Worm (Caenorhabditis elegans) whole organism, late embryonic: ENCODE data around the gene C18B12.4.

Source experiments
- C08G9.2 ChIP-seq: sonication (generic microtip); optimal IDR thresholded peaks from 2 replicates; lab custom pipeline; 2016; ENCODE audit warnings: mild to moderate bottlenecking, missing genetic modification characterization, moderate library complexity, missing compliant biosample characterization
- C38D4.7 ChIP-seq: fragments of 200-800 bp; sonication (Bioruptor generic); optimal IDR thresholded peaks from 2 replicates; lab custom pipeline; 2018; ENCODE audit warnings: mild to moderate bottlenecking, missing genetic modification characterization, moderate library complexity, missing compliant biosample characterization
- K09A11.1 ChIP-seq: sonication (generic microtip); optimal IDR thresholded peaks from 2 replicates; lab custom pipeline; 2017; ENCODE audit warnings: antibody characterized with exemption, mild to moderate bottlenecking, missing genetic modification characterization, missing compliant biosample characterization; ENCODE audit not compliant: insufficient read depth
- Y22D7AL.16 ChIP-seq: sonication (generic microtip); optimal IDR thresholded peaks from 2 replicates; lab custom pipeline; 2016; ENCODE audit warnings: missing genetic modification characterization, missing compliant biosample characterization
- ahr-1 ChIP-seq: sonication (generic microtip); optimal IDR thresholded peaks from 2 replicates; lab custom pipeline; 2016; ENCODE audit warnings: missing genetic modification characterization, missing compliant biosample characterization
- ama-1 ChIP-seq: fragments of 150-350 bp; optimal IDR thresholded peaks from 2 replicates; lab custom pipeline; 2014
- ceh-18 ChIP-seq: sonication (generic microtip); optimal IDR thresholded peaks from 2 replicates; lab custom pipeline; 2016; ENCODE audit warnings: missing genetic modification characterization, missing compliant biosample characterization
- ceh-2 ChIP-seq: sonication (generic microtip); optimal IDR thresholded peaks from 2 replicates; lab custom pipeline; 2016; ENCODE audit warnings: missing genotype, missing genetic modification characterization, missing compliant biosample characterization
- ceh-24 ChIP-seq: sonication (generic microtip); optimal IDR thresholded peaks from 2 replicates; lab custom pipeline; 2016; ENCODE audit warnings: mild to moderate bottlenecking, missing genetic modification characterization, missing compliant biosample characterization
- ceh-30 ChIP-seq: fragments of 150-350 bp; optimal IDR thresholded peaks from 2 replicates; lab custom pipeline; 2014; ENCODE audit warnings: missing biosample characterization, missing genetic modification characterization
- ceh-31 ChIP-seq: sonication (generic microtip); optimal IDR thresholded peaks from 2 replicates; lab custom pipeline; 2016; ENCODE audit warnings: missing genetic modification characterization, missing compliant biosample characterization
- ceh-34 ChIP-seq: sonication (generic microtip); optimal IDR thresholded peaks from 2 replicates; lab custom pipeline; 2016; ENCODE audit warnings: mild to moderate bottlenecking, missing genetic modification characterization, missing compliant biosample characterization
- ceh-9 ChIP-seq: sonication (generic microtip); optimal IDR thresholded peaks from 2 replicates; lab custom pipeline; 2016; ENCODE audit warnings: mild to moderate bottlenecking, missing genetic modification characterization, inconsistent platforms, missing compliant biosample characterization
- elt-4 ChIP-seq: sonication (generic microtip); optimal IDR thresholded peaks from 2 replicates; lab custom pipeline; 2016; ENCODE audit warnings: missing genetic modification characterization, missing compliant biosample characterization
- fax-1 ChIP-seq: sonication (generic microtip); optimal IDR thresholded peaks from 2 replicates; lab custom pipeline; 2016; ENCODE audit warnings: missing genotype, missing genetic modification characterization, missing compliant biosample characterization
- fkh-6 ChIP-seq: sonication (generic microtip); optimal IDR thresholded peaks from 2 replicates; lab custom pipeline; 2016; ENCODE audit warnings: missing genetic modification characterization, missing compliant biosample characterization
- hlh-13 ChIP-seq: fragments of 200-800 bp; sonication (Bioruptor generic); optimal IDR thresholded peaks from 2 replicates; lab custom pipeline; 2018; ENCODE audit warnings: mild to moderate bottlenecking, missing genetic modification characterization, missing compliant biosample characterization
- hlh-6 ChIP-seq: sonication (generic microtip); optimal IDR thresholded peaks from 2 replicates; lab custom pipeline; 2016; ENCODE audit warnings: missing genotype, missing genetic modification characterization, missing compliant biosample characterization
- hlh-8 ChIP-seq: sonication (generic microtip); optimal IDR thresholded peaks from 2 replicates; lab custom pipeline; 2016; ENCODE audit warnings: missing genotype, missing genetic modification characterization, missing compliant biosample characterization
- lin-11 ChIP-seq: fragments of 200-800 bp; sonication (Bioruptor generic); optimal IDR thresholded peaks from 2 replicates; lab custom pipeline; 2018; ENCODE audit warnings: mild to moderate bottlenecking, missing genetic modification characterization, missing compliant biosample characterization
- nhr-11 ChIP-seq: fragments of 150-350 bp; optimal IDR thresholded peaks from 2 replicates; lab custom pipeline; 2014; ENCODE audit warnings: missing biosample characterization, missing genetic modification characterization
- pat-9 ChIP-seq: fragments of 200-800 bp; sonication (Bioruptor generic); optimal IDR thresholded peaks from 2 replicates; lab custom pipeline; 2018; ENCODE audit warnings: mild to moderate bottlenecking, missing genetic modification characterization, moderate library complexity, missing compliant biosample characterization
- pax-1 ChIP-seq: fragments of 150-350 bp; optimal IDR thresholded peaks from 2 replicates; lab custom pipeline; 2014; ENCODE audit warnings: missing biosample characterization, missing genetic modification characterization
- pha-2 ChIP-seq: sonication (generic microtip); optimal IDR thresholded peaks from 2 replicates; lab custom pipeline; 2017; ENCODE audit warnings: mild to moderate bottlenecking, missing genetic modification characterization, missing compliant biosample characterization
- pha-4 ChIP-seq: fragments of 150-350 bp; optimal IDR thresholded peaks from 2 replicates; lab custom pipeline; 2018; ENCODE audit warnings: missing biosample characterization, missing genetic modification reagents, missing genetic modification characterization
- pqm-1 ChIP-seq: sonication (generic microtip); optimal IDR thresholded peaks from 2 replicates; lab custom pipeline; 2016; ENCODE audit warnings: missing genetic modification characterization, missing compliant biosample characterization
- tbx-2 ChIP-seq: sonication (generic microtip); optimal IDR thresholded peaks from 2 replicates; lab custom pipeline; 2016; ENCODE audit warnings: missing genetic modification characterization, missing compliant biosample characterization
- tbx-7 ChIP-seq: sonication (generic microtip); optimal IDR thresholded peaks from 2 replicates; lab custom pipeline; 2016; ENCODE audit warnings: missing genotype, missing genetic modification characterization, missing compliant biosample characterization
- ttx-3 ChIP-seq: sonication (generic microtip); optimal IDR thresholded peaks from 2 replicates; lab custom pipeline; 2016; ENCODE audit warnings: missing genetic modification reagents, missing genetic modification characterization, missing compliant biosample characterization
- unc-42 ChIP-seq: sonication (generic microtip); optimal IDR thresholded peaks from 2 replicates; lab custom pipeline; 2016; ENCODE audit warnings: missing genotype, missing genetic modification characterization, missing compliant biosample characterization
- zip-5 ChIP-seq: sonication (generic microtip); optimal IDR thresholded peaks from 2 replicates; lab custom pipeline; 2016; ENCODE audit warnings: missing genetic modification characterization, missing compliant biosample characterization

Gene C18B12.4

DNA sequence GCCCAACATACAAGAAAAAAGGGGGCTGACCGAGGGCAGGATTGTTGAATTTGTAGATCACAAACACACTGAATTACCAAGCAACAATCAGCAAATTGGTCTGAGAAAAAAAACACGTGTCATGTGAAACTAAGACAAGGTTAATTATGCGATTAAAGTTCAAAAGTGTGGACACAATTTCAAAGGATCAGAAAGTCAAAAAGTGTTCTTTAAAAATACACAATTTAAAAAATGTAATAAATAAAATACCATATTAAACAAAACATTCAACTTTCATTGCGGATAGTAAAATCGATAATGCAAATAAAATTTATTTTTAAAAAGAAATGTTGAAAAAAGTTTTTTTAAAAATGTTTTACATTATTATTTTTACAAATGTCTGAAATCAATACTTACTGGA, 41.3 kb downstream of the C18B12.4 start, which contains the start of gene cutl-3:
TSS of gene cutl-3 (minus strand) at position 101 of the 400 bp plus-strand sequence.
- TF ChIP-seq C38D4.7 (GFP tag; lab: Kevin White, UChicago) (no peak), hlh-13 (no peak), ceh-31 (tag; lab: Kevin White, UChicago) (no peak), pha-2 (tag; lab: Kevin White, UChicago) (no peak), fkh-6 (tag; lab: Kevin White, UChicago) (no peak), pat-9 (no peak), pha-4 (tag; lab: Kevin White, UChicago) (no peak), nhr-11 (tag; lab: Kevin White, UChicago) (no peak), ceh-18 (tag; lab: Kevin White, UChicago) (no peak), C08G9.2 (no peak), ceh-24 (tag; lab: Kevin White, UChicago) (no peak), ahr-1 (tag; lab: Kevin White, UChicago) (no peak), pax-1 (no peak), elt-4 (tag; lab: Kevin White, UChicago) (no peak), ceh-34 (tag; lab: Kevin White, UChicago) (no peak), ceh-30 (no peak)

DNA sequence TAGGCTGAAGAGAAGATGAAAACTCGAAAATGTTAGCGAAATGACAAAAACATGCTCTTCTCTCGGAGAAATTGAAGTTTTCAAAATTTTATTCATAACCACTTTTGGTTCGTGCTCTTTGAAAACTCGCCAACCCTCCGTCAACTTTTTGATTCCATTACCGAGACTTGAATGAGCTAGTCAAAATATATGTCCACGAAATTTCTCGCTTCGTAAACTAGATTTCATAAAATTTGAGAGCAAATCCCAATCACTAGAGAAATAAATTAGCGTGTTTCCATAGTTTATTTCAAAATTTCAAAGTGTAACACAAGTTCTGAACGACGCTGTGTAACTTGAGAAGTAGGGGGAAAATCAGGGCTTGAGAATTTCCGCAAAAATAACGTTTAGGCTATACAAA, 46.7 kb downstream of the C18B12.4 start:
- TF ChIP-seq ceh-30 (no peak), unc-42 (peak; percentile 71)

DNA sequence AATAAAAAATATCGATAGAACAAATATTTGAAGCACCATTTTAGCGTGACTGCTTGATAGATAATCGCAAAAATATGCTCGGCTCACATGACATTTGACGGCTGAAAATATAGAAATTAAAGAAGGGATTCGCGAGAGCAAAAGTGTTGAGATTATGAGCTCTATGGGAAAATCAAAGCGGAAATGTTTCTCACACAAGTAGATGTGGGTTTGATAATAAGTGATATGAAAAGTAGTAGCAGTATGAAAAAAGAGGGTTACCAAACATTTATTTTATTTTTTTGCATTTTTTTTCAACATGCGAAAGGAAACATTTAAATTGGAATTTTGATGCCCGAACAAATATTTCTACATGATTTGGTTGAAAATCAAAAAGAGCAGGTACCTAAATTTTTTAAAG, 49.1 kb downstream of the C18B12.4 start, which contains the start of gene iglr-1:
TSS of gene iglr-1 (minus strand) at position 101 of the 400 bp plus-strand sequence.
- TF ChIP-seq ceh-9 (tag; lab: Kevin White, UChicago) = no peak
- no peak for TF ChIP-seq pha-4 (tag; lab: Kevin White, UChicago)
- no peak for TF ChIP-seq tbx-7 (tag; lab: Kevin White, UChicago)
- no peak for TF ChIP-seq hlh-8
- TF ChIP-seq pqm-1 (tag; lab: Kevin White, UChicago) = no peak
- TF ChIP-seq ama-1 (lab: Kevin White, UChicago) = no peak
- no peak for TF ChIP-seq zip-5 (tag; lab: Kevin White, UChicago)
- no peak for TF ChIP-seq hlh-6
- TF ChIP-seq fax-1 (tag; lab: Kevin White, UChicago) = no peak
- no peak for TF ChIP-seq ceh-2 (tag; lab: Kevin White, UChicago)
- no peak for TF ChIP-seq ceh-34 (tag; lab: Kevin White, UChicago)
- no peak for TF ChIP-seq Y22D7AL.16
- TF ChIP-seq tbx-2 = no peak
- TF ChIP-seq K09A11.1 (tag; lab: Kevin White, UChicago) = no peak
- no peak for TF ChIP-seq ttx-3 (tag; lab: Kevin White, UChicago)

DNA sequence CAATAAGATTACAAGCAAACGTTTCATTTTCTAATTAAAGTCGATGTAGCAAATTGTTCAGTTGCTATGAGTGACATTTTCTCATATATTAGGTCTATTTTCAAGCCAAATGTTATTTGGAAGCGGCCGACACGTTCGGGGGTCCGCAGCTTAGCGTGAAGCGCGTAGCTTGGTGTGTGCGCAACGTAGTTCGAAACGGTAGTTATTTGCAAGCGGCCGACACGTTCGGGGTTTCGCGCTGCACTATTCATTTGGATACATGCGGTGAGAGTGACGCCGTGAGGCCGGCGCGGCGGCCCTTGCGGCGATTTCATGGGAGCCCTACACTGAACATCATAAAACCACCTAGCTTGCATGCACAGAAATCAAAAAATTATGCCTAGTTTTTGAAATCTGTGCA, 52.2 kb downstream of the C18B12.4 start:
- no peak for TF ChIP-seq nhr-11 (tag; lab: Kevin White, UChicago)
- no peak for TF ChIP-seq lin-11 (tag; lab: Kevin White, UChicago)
- TF ChIP-seq tbx-2 = no peak
- TF ChIP-seq, all 69 proteins: peak for 0
